Fruit fly (Drosophila melanogaster) whole organism, embryonic: ENCODE measurements around the gene Plzf.

Experiments used
- CG1024 ChIP-seq: fragments of 200-800 bp; sonication (Bioruptor generic); IDR thresholded peaks from 2 replicates; pipeline ENCODE4 v1.3.6; 2022; ENCODE audit warnings: missing biosample characterization, missing genetic modification characterization
- CG10366 ChIP-seq: fragments of 200-800 bp; sonication (Bioruptor generic); IDR thresholded peaks from 2 replicates; pipeline ENCODE4 v1.3.6; 2022; ENCODE audit warnings: missing biosample characterization, missing genetic modification characterization
- CG11456 ChIP-seq: fragments of 200-800 bp; sonication (Bioruptor generic); IDR thresholded peaks from 3 replicates; pipeline ENCODE4 v1.3.6; 2022; ENCODE audit warnings: missing biosample characterization, missing genetic modification characterization
- CG11695 ChIP-seq: fragments of 200-800 bp; sonication (Bioruptor generic); IDR thresholded peaks from 3 replicates; pipeline ENCODE4 v1.3.6; 2022; ENCODE audit warnings: missing biosample characterization, missing genetic modification characterization
- CG13624 ChIP-seq: fragments of 200-800 bp; sonication (Bioruptor generic); optimal IDR thresholded peaks from 2 replicates; lab custom pipeline; 2016; ENCODE audit warnings: missing biosample characterization, missing genetic modification characterization
- CG15601 ChIP-seq: fragments of 200-800 bp; sonication (Bioruptor generic); optimal IDR thresholded peaks from 3 replicates; lab custom pipeline; 2019; ENCODE audit warnings: missing biosample characterization, mild to moderate bottlenecking, missing genetic modification characterization, moderate library complexity
- CG15696 ChIP-seq: fragments of 200-800 bp; sonication (Bioruptor generic); optimal IDR thresholded peaks from 2 replicates; lab custom pipeline; 2019; ENCODE audit warnings: missing biosample characterization, mild to moderate bottlenecking, missing genetic modification characterization, moderate library complexity
- CG4820 ChIP-seq: fragments of 200-800 bp; sonication (Bioruptor generic); optimal IDR thresholded peaks from 3 replicates; lab custom pipeline; 2016; ENCODE audit warnings: missing biosample characterization, missing genetic modification characterization
- CG7357 ChIP-seq: fragments of 200-800 bp; sonication (Bioruptor generic); IDR thresholded peaks from 3 replicates; pipeline ENCODE4 v1.3.6; 2022; ENCODE audit warnings: missing biosample characterization, missing genetic modification characterization
- CG8290 ChIP-seq, 3 experiments: fragments of 200-800 bp; sonication (Bioruptor generic); optimal IDR thresholded peaks; 2 replicates each; lab custom pipeline; 2016 to 2019; ENCODE audit warnings: missing biosample characterization in 3 of 3, missing genetic modification characterization in 3 of 3, mild to moderate bottlenecking in 2 of 3, moderate library complexity in 1 of 3
- D19B ChIP-seq: fragments of 200-800 bp; sonication (Bioruptor generic); optimal IDR thresholded peaks from 2 replicates; lab custom pipeline; 2017; ENCODE audit warnings: missing biosample characterization, mild to moderate bottlenecking, missing genetic modification characterization
- Deaf1 ChIP-seq: fragments of 200-800 bp; optimal IDR thresholded peaks from 3 replicates; lab custom pipeline; 2019; ENCODE audit warnings: missing biosample characterization, mild to moderate bottlenecking, missing genetic modification characterization, moderate library complexity
- Drgx ChIP-seq: fragments of 200-800 bp; sonication (Bioruptor generic); IDR thresholded peaks from 2 replicates; pipeline ENCODE4 v1.3.6; 2022; ENCODE audit warnings: missing biosample characterization, missing genetic modification characterization
- Ets65A ChIP-seq: fragments of 200-800 bp; sonication (Bioruptor generic); peaks from one replicate; lab custom pipeline; 2016; ENCODE audit warnings: missing biosample characterization, missing genetic modification characterization
- Fer2 ChIP-seq: fragments of 200-800 bp; sonication (Bioruptor generic); optimal IDR thresholded peaks from 2 replicates; lab custom pipeline; 2018; ENCODE audit warnings: missing biosample characterization, mild to moderate bottlenecking, missing genetic modification characterization, moderate library complexity
- HLH3B ChIP-seq: fragments of 200-800 bp; sonication (Bioruptor generic); IDR thresholded peaks from 2 replicates; pipeline ENCODE4 v1.3.6; 2022; ENCODE audit warnings: missing biosample characterization, missing genetic modification characterization
- Jarid2 ChIP-seq: fragments of 200-800 bp; sonication (Bioruptor generic); optimal IDR thresholded peaks from 3 replicates; lab custom pipeline; 2017; ENCODE audit warnings: mild to moderate bottlenecking, missing biosample characterization, missing genetic modification reagents, missing genetic modification characterization
- MTF-1 ChIP-seq: fragments of 200-800 bp; sonication (Bioruptor generic); optimal IDR thresholded peaks from 2 replicates; lab custom pipeline; 2018; ENCODE audit warnings: missing biosample characterization, mild to moderate bottlenecking, missing genetic modification characterization, borderline replicate concordance
- Med ChIP-seq: fragments of 200-800 bp; sonication (Bioruptor generic); peaks from one replicate; lab custom pipeline; 2016; ENCODE audit warnings: missing biosample characterization, missing genetic modification characterization, mild to moderate bottlenecking, inconsistent platforms, moderate library complexity
- Optix ChIP-seq: fragments of 200-800 bp; sonication (Bioruptor generic); IDR thresholded peaks from 3 replicates; pipeline ENCODE4 v1.3.6; 2022; ENCODE audit warnings: missing biosample characterization, missing genetic modification characterization
- Side ChIP-seq: fragments of 200-800 bp; sonication (Bioruptor generic); optimal IDR thresholded peaks from 2 replicates; lab custom pipeline; 2016; ENCODE audit warnings: missing biosample characterization, missing genetic modification characterization
- Sox100B ChIP-seq: fragments of 200-800 bp; sonication (Bioruptor generic); optimal IDR thresholded peaks from 3 replicates; lab custom pipeline; 2018; ENCODE audit warnings: missing biosample characterization, mild to moderate bottlenecking, missing genetic modification characterization
- Sox102F ChIP-seq: fragments of 200-800 bp; sonication (Bioruptor generic); optimal IDR thresholded peaks from 2 replicates; lab custom pipeline; 2018; ENCODE audit warnings: missing biosample characterization, mild to moderate bottlenecking, missing genetic modification characterization, moderate library complexity
- Sry-δ ChIP-seq: fragments of 200-800 bp; sonication (Bioruptor generic); optimal IDR thresholded peaks from 2 replicates; lab custom pipeline; 2016; ENCODE audit warnings: missing biosample characterization, missing genetic modification characterization
- TFAM ChIP-seq: fragments of 200-800 bp; sonication (Bioruptor generic); optimal IDR thresholded peaks from 2 replicates; lab custom pipeline; 2017; ENCODE audit warnings: missing biosample characterization, missing genetic modification characterization, inconsistent platforms
- ara ChIP-seq: fragments of 200-800 bp; sonication (Bioruptor generic); IDR thresholded peaks from 2 replicates; pipeline ENCODE4 v1.3.6; 2022; ENCODE audit warnings: missing biosample characterization, missing genetic modification characterization
- chinmo ChIP-seq: fragments of 200-800 bp; sonication (Bioruptor generic); IDR thresholded peaks from 4 replicates; pipeline ENCODE4 v1.3.6; 2022; ENCODE audit warnings: missing biosample characterization, missing genetic modification characterization; ENCODE audit not compliant: partially characterized antibody
- danr ChIP-seq: fragments of 200-800 bp; sonication (Bioruptor generic); IDR thresholded peaks from 2 replicates; pipeline ENCODE4 v1.3.6; 2022; ENCODE audit warnings: missing biosample characterization, missing genetic modification characterization
- dati ChIP-seq: fragments of 200-800 bp; sonication (Bioruptor generic); IDR thresholded peaks from 2 replicates; pipeline ENCODE4 v1.3.6; 2022; ENCODE audit warnings: missing biosample characterization, missing genetic modification characterization
- ems ChIP-seq: fragments of 200-800 bp; sonication (Bioruptor generic); optimal IDR thresholded peaks from 3 replicates; lab custom pipeline; 2016; ENCODE audit warnings: missing biosample characterization, missing genetic modification characterization
- hth ChIP-seq: fragments of >200 bp; optimal IDR thresholded peaks from 2 replicates; lab custom pipeline; 2017; ENCODE audit warnings: inconsistent platforms
- jigr1 ChIP-seq: fragments of 200-800 bp; sonication (Bioruptor generic); IDR thresholded peaks from 3 replicates; pipeline ENCODE4 v1.3.6; 2022; ENCODE audit warnings: missing biosample characterization, missing genetic modification characterization
- kni ChIP-seq: fragments of 200-800 bp; sonication (Bioruptor generic); optimal IDR thresholded peaks from 3 replicates; lab custom pipeline; 2017; ENCODE audit warnings: mild to moderate bottlenecking, missing biosample characterization, missing genetic modification reagents, missing genetic modification characterization
- sd ChIP-seq: fragments of 200-800 bp; sonication (Bioruptor generic); optimal IDR thresholded peaks from 3 replicates; lab custom pipeline; 2018; ENCODE audit warnings: missing biosample characterization, mild to moderate bottlenecking, missing genetic modification characterization, moderate library complexity
- sens ChIP-seq: fragments of 200-800 bp; sonication (Bioruptor generic); peaks from one replicate; lab custom pipeline; 2016; ENCODE audit warnings: missing biosample characterization, missing genetic modification characterization
- tna ChIP-seq: fragments of 200-800 bp; sonication (Bioruptor generic); IDR thresholded peaks from 2 replicates; pipeline ENCODE4 v1.3.6; 2022; ENCODE audit warnings: missing biosample characterization, missing genetic modification characterization; ENCODE audit not compliant: partially characterized antibody
- unpg ChIP-seq: fragments of 200-800 bp; sonication (Bioruptor generic); optimal IDR thresholded peaks from 3 replicates; lab custom pipeline; 2018; ENCODE audit warnings: missing biosample characterization, mild to moderate bottlenecking, missing genetic modification characterization, moderate library complexity
- vvl ChIP-seq: fragments of 200-800 bp; sonication (Bioruptor generic); IDR thresholded peaks from 2 replicates; pipeline ENCODE4 v1.3.6; 2022; ENCODE audit warnings: missing biosample characterization, missing genetic modification characterization
- zfh1 ChIP-seq: fragments of 200-800 bp; sonication (Bioruptor generic); IDR thresholded peaks from 3 replicates; pipeline ENCODE4 v1.3.6; 2022; ENCODE audit warnings: missing biosample characterization, missing genetic modification characterization

The Plzf gene

DNA sequence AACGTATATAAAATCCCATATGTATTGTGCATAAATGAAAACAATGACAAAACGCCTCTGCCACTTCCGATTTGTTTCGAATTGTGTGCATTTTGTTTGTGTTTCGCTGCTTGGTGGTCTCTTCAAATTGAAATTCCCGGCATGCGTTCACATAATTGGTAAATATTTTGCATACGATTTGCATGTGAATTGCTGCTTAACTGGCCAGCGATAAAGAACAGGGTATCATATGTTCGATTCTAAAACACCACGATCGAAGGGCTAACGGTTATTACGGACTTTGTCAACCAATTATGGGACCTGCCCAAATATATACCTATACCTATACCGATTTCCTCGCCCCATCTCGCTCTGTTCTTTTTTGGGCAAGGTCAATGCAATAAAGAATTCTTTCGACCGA is 20.6 kb downstream of the Plzf start:
- TF ChIP-seq MTF-1 (GFP tag; lab: Kevin White, UChicago): no peak
- TF ChIP-seq CG8290 (GFP tag; optimal IDR thresholded peaks at IDR 0.05; lab: Kevin White, UChicago): no peak
- no peak for TF ChIP-seq CG8290 (tag; optimal IDR thresholded peaks at IDR 0.05; lab: Kevin White, UChicago)
- no peak for TF ChIP-seq CG11695 (GFP tag; lab: Robert Waterston, UW)
- no peak for TF ChIP-seq Ets65A
- TF ChIP-seq CG10366 (GFP tag; lab: Robert Waterston, UW): no peak
- TF ChIP-seq Drgx: no peak
- TF ChIP-seq chinmo (GFP tag; lab: Robert Waterston, UW): 0 out of 4 replicates have a peak, but pooled peaks have one; percentile 34
- peak; percentile 46 for TF ChIP-seq D19B (GFP tag; lab: Kevin White, UChicago)
- no peak for TF ChIP-seq Deaf1 (tag; lab: Kevin White, UChicago)
- TF ChIP-seq sens (GFP tag; lab: Kevin White, UChicago): peak; percentile 24
- no peak for TF ChIP-seq TFAM (GFP tag; lab: Kevin White, UChicago)
- TF ChIP-seq CG15601 (tag; lab: Kevin White, UChicago): no peak
- no peak for TF ChIP-seq Sry-δ (GFP tag; lab: Kevin White, UChicago)
- TF ChIP-seq tna: no peak
- no peak for TF ChIP-seq unpg (GFP tag; lab: Kevin White, UChicago)
- TF ChIP-seq kni (GFP tag; lab: Kevin White, UChicago): peak; percentile 51
- TF ChIP-seq Med (GFP tag; lab: Kevin White, UChicago): peak; percentile 63
- TF ChIP-seq CG11456 (GFP tag; lab: Robert Waterston, UW): 0 out of 3 replicates have a peak, but pooled peaks have one; percentile 21
- no peak for TF ChIP-seq hth (lab: Kevin White, UChicago)
- no peak for TF ChIP-seq CG7357 (GFP tag; lab: Robert Waterston, UW)
- peak; percentile 50 for TF ChIP-seq sd (tag; lab: Kevin White, UChicago)
- no peak for TF ChIP-seq dati (GFP tag; lab: Robert Waterston, UW)
- TF ChIP-seq ems (GFP tag; lab: Kevin White, UChicago): no peak
- TF ChIP-seq Sox102F (GFP tag; lab: Kevin White, UChicago): no peak
- no peak for TF ChIP-seq Sox100B (GFP tag; lab: Kevin White, UChicago)
- no peak for TF ChIP-seq CG4820 (GFP tag; lab: Kevin White, UChicago)
- TF ChIP-seq zfh1 (GFP tag; lab: Robert Waterston, UW): no peak

DNA sequence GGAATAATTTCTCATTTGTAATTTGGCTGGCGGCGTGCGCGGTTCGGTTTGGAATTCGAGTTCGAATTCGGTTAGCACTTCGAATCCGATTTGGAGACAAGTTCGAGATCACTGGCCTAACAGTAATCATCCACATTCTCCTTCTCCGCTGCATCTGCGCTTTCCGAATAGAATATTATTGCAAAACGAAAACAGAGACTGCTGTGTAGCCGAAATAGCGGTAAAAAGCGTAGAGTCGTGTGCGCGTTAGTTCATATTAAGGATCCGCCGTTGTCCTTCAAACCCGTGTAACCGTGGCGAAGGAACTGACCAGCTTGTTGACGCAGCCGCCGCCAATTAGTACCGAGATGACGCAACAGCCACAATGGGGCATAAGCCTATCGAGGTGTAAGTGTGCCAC is 21.3 kb downstream of the Plzf start, which contains the start of gene dmGlut:
Gene dmGlut, plus strand, starts transcription at position 4 of the 400 bp plus-strand sequence.
- TF ChIP-seq jigr1 (GFP tag; lab: Robert Waterston, UW) (no peak), Jarid2 (GFP tag; lab: Kevin White, UChicago) (peak; percentile 23), Side (GFP tag; lab: Kevin White, UChicago) (no peak), ara (0 out of 2 replicates have a peak, but pooled peaks have one; percentile 5), danr (no peak), CG15696 (no peak), Ets65A (peak; percentile 64), vvl (GFP tag; lab: Robert Waterston, UW) (no peak), CG1024 (no peak), HLH3B (GFP tag; lab: Robert Waterston, UW) (no peak), Med (GFP tag; lab: Kevin White, UChicago) (peak; percentile 42), Optix (GFP tag; lab: Robert Waterston, UW) (0 out of 3 replicates have a peak, but pooled peaks have one; percentile 19), Fer2 (no peak), CG13624 (GFP tag; lab: Kevin White, UChicago) (no peak)
